Worm (Caenorhabditis elegans) whole organism, L4 larva: ENCODE results near the gene Y51H4A.938.

ENCODE experiments used
- R02D3.7 ChIP-seq: fragments of 150-350 bp; sonication (generic microtip); optimal IDR thresholded peaks from 3 replicates; lab custom pipeline; 2014; ENCODE audit warnings: missing biosample characterization, missing genetic modification characterization
- Y48G9A.11 ChIP-seq: fragments of 200-800 bp; sonication (Bioruptor generic); IDR thresholded peaks from 2 replicates; pipeline ENCODE4 v1.3.6; 2022; ENCODE audit warnings: missing genetic modification reagents, missing genetic modification characterization, missing compliant biosample characterization
- ama-1 ChIP-seq: fragments of 150-350 bp; optimal IDR thresholded peaks from 2 replicates; lab custom pipeline; 2014; ENCODE audit warnings: inconsistent platforms, mixed read lengths
- arid-1 ChIP-seq: fragments of 200-800 bp; sonication (Bioruptor generic); conservative IDR thresholded peaks from 2 replicates; pipeline ENCODE4 v1.3.6; 2022; ENCODE audit warnings: missing genetic modification reagents, missing genetic modification characterization, missing compliant biosample characterization
- ceh-32 ChIP-seq: sonication (generic microtip); optimal IDR thresholded peaks from 2 replicates; lab custom pipeline; 2016; ENCODE audit warnings: mild to moderate bottlenecking, missing genetic modification characterization, missing compliant biosample characterization; ENCODE audit not compliant: poor library complexity
- ceh-82 ChIP-seq: sonication (generic microtip); optimal IDR thresholded peaks from 2 replicates; lab custom pipeline; 2017; ENCODE audit warnings: missing biosample characterization, missing genetic modification characterization
- hlh-30 ChIP-seq: sonication (generic microtip); optimal IDR thresholded peaks from 2 replicates; lab custom pipeline; 2017; ENCODE audit warnings: antibody characterized with exemption, mild to moderate bottlenecking, missing genetic modification characterization, missing compliant biosample characterization; ENCODE audit not compliant: insufficient read depth
- madf-5 ChIP-seq, 2 experiments: fragments of 200-800 bp; sonication (Bioruptor generic); IDR thresholded peaks; 2 replicates each; pipeline ENCODE4 v1.3.6; 2022; ENCODE audit warnings: missing compliant biosample characterization in 2 of 2, missing genetic modification characterization in 2 of 2
- nhr-77 ChIP-seq: fragments of 150-350 bp; optimal IDR thresholded peaks from 2 replicates; lab custom pipeline; 2014; ENCODE audit warnings: missing biosample characterization, missing genetic modification characterization
- pqm-1 ChIP-seq: sonication (generic microtip); optimal IDR thresholded peaks from 2 replicates; lab custom pipeline; 2017; ENCODE audit warnings: missing biosample characterization, missing genetic modification characterization
- set-16 ChIP-seq: fragments of 200-800 bp; sonication (Bioruptor generic); IDR thresholded peaks from 2 replicates; pipeline ENCODE4 v1.3.6; 2022; ENCODE audit warnings: missing genetic modification reagents, missing genetic modification characterization, missing compliant biosample characterization
- skn-1 ChIP-seq: fragments of 150-350 bp; optimal IDR thresholded peaks from 2 replicates; lab custom pipeline; 2014; ENCODE audit warnings: missing biosample characterization, missing genetic modification characterization
- tag-97 ChIP-seq: fragments of 200-800 bp; sonication (Bioruptor generic); IDR thresholded peaks from 2 replicates; pipeline ENCODE4 v1.3.6; 2022; ENCODE audit warnings: missing genetic modification characterization, missing compliant biosample characterization
- unc-62 ChIP-seq, 3 experiments: fragments of 150-350 bp in 1 of 3; sonication (generic microtip); optimal IDR thresholded peaks in 2 of 3; peaks in 1 of 3; 1 replicate in 1 of 3; 2 replicates in 2 of 3; lab custom pipeline; 2014 to 2017; ENCODE audit warnings: missing biosample characterization in 3 of 3, missing genetic modification characterization in 3 of 3, missing genetic modification reagents in 3 of 3, missing genotype in 1 of 3

- no peak for TF ChIP-seq pqm-1
- TF ChIP-seq set-16 (GFP tag; lab: Robert Waterston, UW): no peak
- no peak for TF ChIP-seq arid-1 (GFP tag; lab: Robert Waterston, UW)
- no peak for TF ChIP-seq Y48G9A.11 (GFP tag; lab: Robert Waterston, UW)
- TF ChIP-seq unc-62 (GFP tag; optimal IDR thresholded peaks at IDR 0.05 in 1 of 2; lab: Kevin White, UChicago): no peak
- TF ChIP-seq unc-62 (tag; optimal IDR thresholded peaks at IDR 0.05; lab: Kevin White, UChicago): no peak
- no peak for TF ChIP-seq ceh-82 (tag; lab: Kevin White, UChicago)
- TF ChIP-seq ama-1 (lab: Kevin White, UChicago): no peak
- TF ChIP-seq madf-5 (GFP tag; IDR thresholded peaks at IDR 0.05; lab: Robert Waterston, UW): no peak
- no peak for TF ChIP-seq hlh-30 (tag; lab: Kevin White, UChicago)
- no peak for TF ChIP-seq tag-97 (GFP tag; lab: Robert Waterston, UW)
- no peak for TF ChIP-seq ceh-32 (tag; lab: Kevin White, UChicago)
- TF ChIP-seq R02D3.7 (tag; lab: Kevin White, UChicago): no peak
- no peak for TF ChIP-seq nhr-77 (tag; lab: Kevin White, UChicago)
- no peak for TF ChIP-seq skn-1 (tag; lab: Kevin White, UChicago)
Observed at ce11 chrIV:16526038-16526437, 45.0 kb downstream of the Y51H4A.938 start, which contains the start of gene Y51H4A.5.
